Fruit fly (Drosophila melanogaster) whole organism, embryonic: ENCODE results near the gene His3.3B.

Experiments
- Adf1 ChIP-seq: fragments of 200-800 bp; sonication (Bioruptor generic); IDR thresholded peaks from 2 replicates; pipeline ENCODE4 v1.3.6; 2022; ENCODE audit warnings: missing biosample characterization, missing genetic modification characterization
- Atf3 ChIP-seq: fragments of 200-800 bp; sonication (Bioruptor generic); optimal IDR thresholded peaks from 3 replicates; lab custom pipeline; 2016; ENCODE audit warnings: missing biosample characterization, missing genetic modification characterization
- CG10267 ChIP-seq: fragments of 200-800 bp; sonication (Bioruptor generic); optimal IDR thresholded peaks from 2 replicates; lab custom pipeline; 2018; ENCODE audit warnings: missing biosample characterization, mild to moderate bottlenecking, missing genetic modification characterization, moderate library complexity
- CG10543 ChIP-seq: fragments of 200-800 bp; sonication (Bioruptor generic); optimal IDR thresholded peaks from 3 replicates; lab custom pipeline; 2017; ENCODE audit warnings: missing biosample characterization, mild to moderate bottlenecking, missing genetic modification characterization, moderate library complexity
- CG10959 ChIP-seq: fragments of 200-800 bp; sonication (Bioruptor generic); IDR thresholded peaks from 2 replicates; pipeline ENCODE4 v1.3.6; 2022; ENCODE audit warnings: missing biosample characterization, missing genetic modification characterization
- CG13123 ChIP-seq: fragments of 200-800 bp; sonication (Bioruptor generic); optimal IDR thresholded peaks from 2 replicates; lab custom pipeline; 2016; ENCODE audit warnings: missing biosample characterization, missing genetic modification characterization
- CG13894 ChIP-seq: fragments of 200-800 bp; sonication (Bioruptor generic); optimal IDR thresholded peaks from 3 replicates; lab custom pipeline; 2018; ENCODE audit warnings: missing biosample characterization, mild to moderate bottlenecking, missing genetic modification characterization, moderate library complexity
- CG1792 ChIP-seq: fragments of 200-800 bp; sonication (Bioruptor generic); optimal IDR thresholded peaks from 2 replicates; lab custom pipeline; 2016; ENCODE audit warnings: missing biosample characterization, missing genetic modification characterization
- CG2129 ChIP-seq: fragments of 200-800 bp; sonication (Bioruptor generic); IDR thresholded peaks from 2 replicates; pipeline ENCODE4 v1.3.6; 2022; ENCODE audit warnings: missing biosample characterization, missing genetic modification characterization; ENCODE audit not compliant: partially characterized antibody
- CG30020 ChIP-seq: fragments of 200-800 bp; optimal IDR thresholded peaks from 2 replicates; lab custom pipeline; 2019; ENCODE audit warnings: missing biosample characterization, mild to moderate bottlenecking, missing genetic modification characterization, moderate library complexity
- CG30403 ChIP-seq: fragments of 200-800 bp; sonication (Bioruptor generic); optimal IDR thresholded peaks from 3 replicates; lab custom pipeline; 2016; ENCODE audit warnings: missing biosample characterization, missing genetic modification characterization
- CG34224 ChIP-seq: fragments of 200-800 bp; sonication (Bioruptor generic); IDR thresholded peaks from 3 replicates; pipeline ENCODE4 v1.3.6; 2022; ENCODE audit warnings: missing biosample characterization, missing genetic modification characterization; ENCODE audit not compliant: partially characterized antibody
- CG7786 ChIP-seq: fragments of 200-800 bp; sonication (Bioruptor generic); optimal IDR thresholded peaks from 2 replicates; lab custom pipeline; 2016; ENCODE audit warnings: missing biosample characterization, missing genetic modification characterization
- CG8281 ChIP-seq: fragments of 200-800 bp; sonication (Bioruptor generic); optimal IDR thresholded peaks from 2 replicates; lab custom pipeline; 2018; ENCODE audit warnings: missing biosample characterization, mild to moderate bottlenecking, missing genetic modification characterization, moderate library complexity
- CG8478 ChIP-seq: fragments of >200 bp; optimal IDR thresholded peaks from 2 replicates; lab custom pipeline; 2018
- Dbx ChIP-seq: fragments of 200-800 bp; sonication (Bioruptor generic); IDR thresholded peaks from 3 replicates; pipeline ENCODE4 v1.3.6; 2022; ENCODE audit warnings: missing biosample characterization, missing genetic modification characterization
- Dip2 ChIP-seq: fragments of 200-800 bp; sonication (Bioruptor generic); IDR thresholded peaks from 2 replicates; pipeline ENCODE4 v1.3.6; 2022; ENCODE audit warnings: missing biosample characterization, missing genetic modification characterization
- Dp ChIP-seq: fragments of 200-800 bp; sonication (Bioruptor generic); optimal IDR thresholded peaks from 2 replicates; lab custom pipeline; 2018; ENCODE audit warnings: missing biosample characterization, mild to moderate bottlenecking, missing genetic modification characterization, moderate library complexity
- E2f2 ChIP-seq: fragments of 200-800 bp; sonication (Bioruptor generic); IDR thresholded peaks from 2 replicates; pipeline ENCODE4 v1.3.6; 2022; ENCODE audit warnings: missing biosample characterization, missing genetic modification characterization
- Eip74EF ChIP-seq, 2 experiments: fragments of 200-800 bp in 1 of 2; fragments of >200 bp in 1 of 2; sonication (Bioruptor generic) in 1 of 2; optimal IDR thresholded peaks; 2 replicates each; lab custom pipeline; 2017 to 2019; ENCODE audit warnings: missing biosample characterization in 2 of 2, missing genetic modification characterization in 2 of 2, mild to moderate bottlenecking in 1 of 2, moderate library complexity in 1 of 2
- HLHmδ ChIP-seq: fragments of 200-800 bp; sonication (Bioruptor generic); optimal IDR thresholded peaks from 2 replicates; lab custom pipeline; 2018; ENCODE audit warnings: missing biosample characterization, mild to moderate bottlenecking, missing genetic modification characterization, moderate library complexity
- HmgZ ChIP-seq: fragments of 200-800 bp; sonication (Bioruptor generic); optimal IDR thresholded peaks from 2 replicates; lab custom pipeline; 2018; ENCODE audit warnings: missing biosample characterization, mild to moderate bottlenecking, missing genetic modification characterization
- Hmr ChIP-seq: fragments of 200-800 bp; sonication (Bioruptor generic); optimal IDR thresholded peaks from 3 replicates; lab custom pipeline; 2017; ENCODE audit warnings: mild to moderate bottlenecking, missing biosample characterization, missing genetic modification reagents, missing genetic modification characterization
- Kr ChIP-seq: fragments of 200-800 bp; sonication (Bioruptor generic); optimal IDR thresholded peaks from 2 replicates; lab custom pipeline; 2017; ENCODE audit warnings: missing biosample characterization, mild to moderate bottlenecking, missing genetic modification characterization
- Neu2 ChIP-seq: fragments of 200-800 bp; sonication (Bioruptor generic); optimal IDR thresholded peaks from 3 replicates; lab custom pipeline; 2016; ENCODE audit warnings: missing biosample characterization, missing genetic modification characterization, borderline replicate concordance
- Oaz ChIP-seq: fragments of 200-800 bp; sonication (Bioruptor generic); IDR thresholded peaks from 2 replicates; pipeline ENCODE4 v1.3.6; 2022; ENCODE audit warnings: missing biosample characterization, missing genetic modification characterization
- bigmax ChIP-seq: fragments of 200-800 bp; sonication (Bioruptor generic); optimal IDR thresholded peaks from 2 replicates; lab custom pipeline; 2018; ENCODE audit warnings: missing biosample characterization, mild to moderate bottlenecking, missing genetic modification characterization
- crc ChIP-seq: fragments of 200-800 bp; sonication (Bioruptor generic); optimal IDR thresholded peaks from 2 replicates; lab custom pipeline; 2016; ENCODE audit warnings: missing biosample characterization, missing genetic modification characterization
- cwo ChIP-seq: fragments of 200-800 bp; sonication (Bioruptor generic); optimal IDR thresholded peaks from 3 replicates; lab custom pipeline; 2017; ENCODE audit warnings: missing biosample characterization, missing genetic modification characterization, mild to moderate bottlenecking, moderate library complexity, missing genetic modification reagents
- da ChIP-seq: fragments of 200-800 bp; sonication (Bioruptor generic); optimal IDR thresholded peaks from 2 replicates; lab custom pipeline; 2016; ENCODE audit warnings: missing biosample characterization, missing genetic modification characterization
- dan ChIP-seq: fragments of 200-800 bp; sonication (Bioruptor generic); IDR thresholded peaks from 2 replicates; pipeline ENCODE4 v1.3.6; 2022; ENCODE audit warnings: missing biosample characterization, missing genetic modification characterization
- en ChIP-seq: fragments of 200-800 bp; sonication (Bioruptor generic); optimal IDR thresholded peaks from 2 replicates; lab custom pipeline; 2016; ENCODE audit warnings: missing biosample characterization, missing genetic modification characterization
- eyg ChIP-seq: fragments of 200-800 bp; sonication (Bioruptor generic); optimal IDR thresholded peaks from 3 replicates; lab custom pipeline; 2016; ENCODE audit warnings: missing biosample characterization, missing genetic modification characterization
- fru ChIP-seq: fragments of >200 bp; optimal IDR thresholded peaks from 2 replicates; lab custom pipeline; 2017
- ftz-f1 ChIP-seq: fragments of 200-800 bp; sonication (Bioruptor generic); optimal IDR thresholded peaks from 2 replicates; lab custom pipeline; 2016; ENCODE audit warnings: missing biosample characterization, missing genetic modification characterization
- gce ChIP-seq: fragments of 200-800 bp; sonication (Bioruptor generic); IDR thresholded peaks from 3 replicates; pipeline ENCODE4 v1.3.6; 2022; ENCODE audit warnings: missing biosample characterization, missing genetic modification characterization
- gcm ChIP-seq: fragments of 200-800 bp; sonication (Bioruptor generic); optimal IDR thresholded peaks from 2 replicates; lab custom pipeline; 2019; ENCODE audit warnings: missing biosample characterization, mild to moderate bottlenecking, missing genetic modification characterization, moderate library complexity
- jing ChIP-seq: fragments of 200-800 bp; sonication (Bioruptor generic); optimal IDR thresholded peaks from 2 replicates; lab custom pipeline; 2018; ENCODE audit warnings: missing biosample characterization, mild to moderate bottlenecking, missing genetic modification characterization
- ken ChIP-seq: fragments of 200-800 bp; sonication (Bioruptor generic); IDR thresholded peaks from 3 replicates; pipeline ENCODE4 v1.3.6; 2022; ENCODE audit warnings: missing biosample characterization, missing genetic modification characterization
- nmo ChIP-seq: fragments of 200-800 bp; sonication (Bioruptor generic); optimal IDR thresholded peaks from 2 replicates; lab custom pipeline; 2018; ENCODE audit warnings: missing biosample characterization, mild to moderate bottlenecking, missing genetic modification characterization, moderate library complexity
- otp ChIP-seq: fragments of 200-800 bp; sonication (Bioruptor generic); IDR thresholded peaks from 3 replicates; pipeline ENCODE4, ENCODE4 v1.3.6; 2022; ENCODE audit warnings: missing biosample characterization, missing genetic modification characterization
- p53 ChIP-seq: fragments of 200-800 bp; sonication (Bioruptor generic); optimal IDR thresholded peaks from 2 replicates; lab custom pipeline; 2016; ENCODE audit warnings: missing biosample characterization, missing genetic modification characterization
- phol ChIP-seq: fragments of 200-800 bp; sonication (Bioruptor generic); optimal IDR thresholded peaks from 3 replicates; lab custom pipeline; 2018; ENCODE audit warnings: missing biosample characterization, mild to moderate bottlenecking, missing genetic modification characterization, moderate library complexity
- pnt ChIP-seq: fragments of 200-800 bp; sonication (Bioruptor generic); optimal IDR thresholded peaks from 3 replicates; lab custom pipeline; 2016; ENCODE audit warnings: missing biosample characterization, missing genetic modification characterization
- repo ChIP-seq: fragments of 200-800 bp; sonication (Bioruptor generic); optimal IDR thresholded peaks from 2 replicates; lab custom pipeline; 2016; ENCODE audit warnings: missing biosample characterization, missing genetic modification characterization
- scrt ChIP-seq: fragments of 200-800 bp; sonication (Bioruptor generic); optimal IDR thresholded peaks from 2 replicates; lab custom pipeline; 2018; ENCODE audit warnings: missing biosample characterization, mild to moderate bottlenecking, missing genetic modification characterization, moderate library complexity
- slbo ChIP-seq: fragments of 200-800 bp; sonication (Bioruptor generic); IDR thresholded peaks from 2 replicates; pipeline ENCODE4 v1.3.6; 2022; ENCODE audit warnings: missing biosample characterization, missing genetic modification characterization
- trem ChIP-seq: fragments of 200-800 bp; optimal IDR thresholded peaks from 3 replicates; lab custom pipeline; 2019; ENCODE audit warnings: missing biosample characterization, mild to moderate bottlenecking, missing genetic modification characterization, moderate library complexity
- wdn ChIP-seq: fragments of 200-800 bp; sonication (Bioruptor generic); IDR thresholded peaks from 2 replicates; pipeline ENCODE4 v1.3.6; 2022; ENCODE audit warnings: missing biosample characterization, missing genetic modification characterization
- zfh1 ChIP-seq: fragments of 200-800 bp; sonication (Bioruptor generic); IDR thresholded peaks from 3 replicates; pipeline ENCODE4 v1.3.6; 2022; ENCODE audit warnings: missing biosample characterization, missing genetic modification characterization

His3.3B gene

DNA sequence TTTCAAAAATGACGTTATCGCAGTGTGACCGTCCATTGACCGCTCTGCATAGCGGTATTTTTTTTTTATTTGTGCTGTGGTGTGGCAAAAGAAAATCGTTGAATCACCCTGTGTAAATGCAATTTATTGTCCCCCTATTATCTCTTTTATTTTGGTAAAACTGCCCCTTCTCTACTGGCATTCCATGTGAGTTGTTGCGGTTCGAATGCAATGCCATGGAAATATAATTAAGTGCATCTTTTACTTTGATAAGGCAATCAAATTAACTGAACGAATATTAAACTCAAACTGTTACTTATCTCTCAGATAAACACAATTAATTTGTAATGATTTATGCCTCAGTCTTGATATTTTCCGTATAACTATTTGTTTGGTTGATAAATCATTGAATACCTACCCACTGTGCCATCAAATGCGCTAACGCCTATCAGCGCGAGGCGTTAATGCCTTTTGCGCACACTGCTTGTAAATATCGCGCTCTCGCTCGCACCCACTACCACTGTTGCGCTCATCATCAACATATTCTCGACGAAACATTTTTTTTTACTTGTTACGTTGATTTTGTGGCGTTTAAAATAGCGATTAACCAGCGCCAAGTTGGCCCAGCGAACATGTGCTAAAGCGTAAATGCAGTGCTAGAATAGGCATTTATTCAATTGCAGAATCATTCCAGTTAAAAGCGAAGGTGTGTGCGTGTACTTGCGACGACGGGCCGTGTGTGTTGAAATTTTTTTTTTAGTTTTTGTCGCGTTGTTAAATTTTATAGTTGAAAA lies 47.2 kb downstream of the His3.3B start (continued):
- TF ChIP-seq gce (GFP tag; lab: Robert Waterston, UW) (no peak), p53 (GFP tag; lab: Kevin White, UChicago) (peak; percentile 40), zfh1 (GFP tag; lab: Robert Waterston, UW) (0 out of 3 replicates have a peak, but pooled peaks have one; percentile 19), CG2129 (GFP tag; lab: Robert Waterston, UW) (no peak), crc (GFP tag; lab: Kevin White, UChicago) (no peak), E2f2 (GFP tag; lab: Robert Waterston, UW) (peak; percentile 29; the same call in 1 of the 2 replicates), eyg (peak; percentile 6), Dip2 (GFP tag; lab: Robert Waterston, UW) (no peak), CG8478 (lab: Kevin White, UChicago) (peak; percentile 16), CG7786 (GFP tag; lab: Kevin White, UChicago) (peak; percentile 28), scrt (peak; percentile 37), CG10959 (GFP tag; lab: Robert Waterston, UW) (no peak), Dbx (GFP tag; lab: Robert Waterston, UW) (no peak), otp (0 out of 3 replicates have a peak, but pooled peaks have one; percentile 28), ken (GFP tag; lab: Robert Waterston, UW) (no peak), dan (GFP tag; lab: Robert Waterston, UW) (no peak), repo (no peak), Atf3 (GFP tag; lab: Kevin White, UChicago) (peak; percentile 27), Kr (GFP tag; lab: Kevin White, UChicago) (no peak), CG10543 (GFP tag; lab: Kevin White, UChicago) (no peak), cwo (GFP tag; lab: Kevin White, UChicago) (no peak), jing (GFP tag; lab: Kevin White, UChicago) (peak; percentile 43), da (GFP tag; lab: Kevin White, UChicago) (no peak), slbo (peak; percentile 49), trem (peak; percentile 25), Adf1 (GFP tag; lab: Robert Waterston, UW) (no peak), Oaz (GFP tag; lab: Robert Waterston, UW) (no peak), ftz-f1 (GFP tag; lab: Kevin White, UChicago) (no peak), bigmax (GFP tag; lab: Kevin White, UChicago) (no peak), Eip74EF (GFP tag; optimal IDR thresholded peaks at IDR 0.05; lab: Kevin White, UChicago) (peak in 1 of 2 experiments; percentile 1), CG13123 (GFP tag; lab: Kevin White, UChicago) (no peak), CG34224 (GFP tag; lab: Robert Waterston, UW) (no peak), HLHmδ (no peak), CG13894 (tag; lab: Kevin White, UChicago) (no peak), pnt (GFP tag; lab: Kevin White, UChicago) (peak; percentile 25), Neu2 (no peak), HmgZ (peak; percentile 36), CG8281 (tag; lab: Kevin White, UChicago) (no peak), gcm (peak; percentile 17), CG30020 (tag; lab: Kevin White, UChicago) (peak; percentile 51), Hmr (GFP tag; lab: Kevin White, UChicago) (peak; percentile 39), CG30403 (GFP tag; lab: Kevin White, UChicago) (peak; percentile 72), fru (no peak), CG1792 (GFP tag; lab: Kevin White, UChicago) (peak; percentile 3), wdn (GFP tag; lab: Robert Waterston, UW) (no peak), Dp (GFP tag; lab: Kevin White, UChicago) (peak; percentile 53), nmo (GFP tag; lab: Kevin White, UChicago) (peak; percentile 65), phol (peak; percentile 72), CG10267 (tag; lab: Kevin White, UChicago) (peak; percentile 58), en (GFP tag; lab: Kevin White, UChicago) (no peak)
